Worm (Caenorhabditis elegans) whole organism, L2 larva: ENCODE results near the gene pek-1.
A peak's percentile ranks its signal among the peaks of the same experiment; 100 is the strongest.

Experiments used
- C34F6.9 ChIP-seq: fragments of 150-350 bp; optimal IDR thresholded peaks from 2 replicates; lab custom pipeline; 2014; ENCODE audit warnings: missing biosample characterization, missing genetic modification characterization
- F13H6.1 ChIP-seq: sonication (generic microtip); optimal IDR thresholded peaks from 2 replicates; lab custom pipeline; 2016; ENCODE audit warnings: missing genetic modification characterization, missing compliant biosample characterization
- R02D3.7 ChIP-seq: fragments of 150-350 bp; optimal IDR thresholded peaks from 2 replicates; lab custom pipeline; 2014; ENCODE audit warnings: missing biosample characterization, missing genetic modification characterization
- Y55F3AM.14 ChIP-seq: fragments of 200-800 bp; sonication (Bioruptor generic); optimal IDR thresholded peaks from 2 replicates; lab custom pipeline; 2018; ENCODE audit warnings: mild to moderate bottlenecking, missing genetic modification characterization, missing compliant biosample characterization
- ZK546.5 ChIP-seq: sonication (generic microtip); optimal IDR thresholded peaks from 2 replicates; lab custom pipeline; 2017; ENCODE audit warnings: missing biosample characterization, missing genetic modification characterization
- ama-1 ChIP-seq: fragments of 150-350 bp; optimal IDR thresholded peaks from 2 replicates; lab custom pipeline; 2018; ENCODE audit warnings: inconsistent platforms
- blmp-1 ChIP-seq: sonication (generic microtip); optimal IDR thresholded peaks from 2 replicates; lab custom pipeline; 2017; ENCODE audit warnings: missing genetic modification characterization, mild to moderate bottlenecking, missing compliant biosample characterization, antibody characterized with exemption, moderate library complexity; ENCODE audit not compliant: insufficient read depth
- ceh-16 ChIP-seq: fragments of 150-350 bp; optimal IDR thresholded peaks from 2 replicates; lab custom pipeline; 2014; ENCODE audit warnings: missing biosample characterization, missing genetic modification characterization
- ceh-82 ChIP-seq: fragments of 150-350 bp; optimal IDR thresholded peaks from 2 replicates; lab custom pipeline; 2014; ENCODE audit warnings: missing biosample characterization, missing genetic modification characterization
- crh-2 ChIP-seq: sonication (generic microtip); optimal IDR thresholded peaks from 2 replicates; lab custom pipeline; 2017; ENCODE audit warnings: missing biosample characterization, missing genetic modification characterization
- fos-1 ChIP-seq: fragments of 150-350 bp; optimal IDR thresholded peaks from 2 replicates; lab custom pipeline; 2014; ENCODE audit warnings: missing biosample characterization, missing genetic modification characterization
- gmeb-1 ChIP-seq: fragments of 150-350 bp; optimal IDR thresholded peaks from 2 replicates; lab custom pipeline; 2014; ENCODE audit warnings: missing biosample characterization, missing genetic modification characterization
- lin-39 ChIP-seq: fragments of 150-350 bp; optimal IDR thresholded peaks from 2 replicates; lab custom pipeline; 2014; ENCODE audit warnings: missing biosample characterization, missing genetic modification reagents, missing genetic modification characterization
- lsy-2 ChIP-seq, 2 experiments: fragments of 150-350 bp in 1 of 2; sonication (generic microtip) in 1 of 2; optimal IDR thresholded peaks; 2 replicates each; lab custom pipeline; 2014 to 2017; ENCODE audit warnings: missing biosample characterization in 2 of 2, missing genetic modification characterization in 2 of 2
- mbf-1 ChIP-seq: sonication (generic microtip); optimal IDR thresholded peaks from 2 replicates; lab custom pipeline; 2017; ENCODE audit warnings: missing biosample characterization, missing genetic modification characterization
- nhr-10 ChIP-seq: sonication (generic microtip); optimal IDR thresholded peaks from 2 replicates; lab custom pipeline; 2017; ENCODE audit warnings: missing biosample characterization, missing genetic modification characterization
- nhr-129 ChIP-seq: fragments of 150-350 bp; optimal IDR thresholded peaks from 2 replicates; lab custom pipeline; 2014; ENCODE audit warnings: missing biosample characterization, missing genetic modification characterization
- nhr-21 ChIP-seq: fragments of 150-350 bp; optimal IDR thresholded peaks from 2 replicates; lab custom pipeline; 2014; ENCODE audit warnings: missing biosample characterization, missing genetic modification characterization
- nhr-23 ChIP-seq: fragments of 150-350 bp; optimal IDR thresholded peaks from 2 replicates; lab custom pipeline; 2014; ENCODE audit warnings: missing biosample characterization, missing genetic modification reagents, missing genetic modification characterization
- nhr-237 ChIP-seq: fragments of 150-350 bp; optimal IDR thresholded peaks from 2 replicates; lab custom pipeline; 2014; ENCODE audit warnings: missing biosample characterization, missing genetic modification characterization
- nhr-25 ChIP-seq: fragments of 150-350 bp; sonication (generic microtip); optimal IDR thresholded peaks from 3 replicates; lab custom pipeline; 2014; ENCODE audit warnings: missing biosample characterization, missing genetic modification characterization
- nhr-77 ChIP-seq: fragments of 150-350 bp; optimal IDR thresholded peaks from 2 replicates; lab custom pipeline; 2014; ENCODE audit warnings: missing biosample characterization, missing genetic modification characterization
- peb-1 ChIP-seq: fragments of 150-350 bp; optimal IDR thresholded peaks from 2 replicates; lab custom pipeline; 2014; ENCODE audit warnings: missing biosample characterization, missing genetic modification characterization
- sem-4 ChIP-seq: fragments of 150-350 bp; optimal IDR thresholded peaks from 2 replicates; lab custom pipeline; 2014; ENCODE audit warnings: missing biosample characterization, missing genetic modification reagents, missing genetic modification characterization
- skn-1 ChIP-seq: sonication (generic microtip); optimal IDR thresholded peaks from 2 replicates; lab custom pipeline; 2017; ENCODE audit warnings: missing biosample characterization, missing genetic modification characterization
- sma-3 ChIP-seq: sonication (generic microtip); optimal IDR thresholded peaks from 2 replicates; lab custom pipeline; 2016; ENCODE audit warnings: missing genetic modification reagents, missing genetic modification characterization, missing compliant biosample characterization
- sma-9 ChIP-seq, 2 experiments: fragments of 150-350 bp in 1 of 2; sonication (generic microtip) in 1 of 2; optimal IDR thresholded peaks; 2 replicates each; lab custom pipeline; 2014 to 2016; ENCODE audit warnings: missing genetic modification characterization in 2 of 2, mild to moderate bottlenecking in 1 of 2, missing biosample characterization in 1 of 2, missing compliant biosample characterization in 1 of 2, missing genetic modification reagents in 1 of 2, moderate library complexity in 1 of 2
- snpc-4 ChIP-seq: fragments of 150-350 bp; optimal IDR thresholded peaks from 2 replicates; lab custom pipeline; 2014; ENCODE audit warnings: missing biosample characterization, missing genetic modification characterization
- zag-1 ChIP-seq: fragments of 150-350 bp; optimal IDR thresholded peaks from 2 replicates; lab custom pipeline; 2014; ENCODE audit warnings: missing biosample characterization, missing genetic modification characterization
- ztf-11 ChIP-seq: sonication (generic microtip); optimal IDR thresholded peaks from 2 replicates; lab custom pipeline; 2017; ENCODE audit warnings: missing biosample characterization, missing genetic modification characterization
- ztf-4 ChIP-seq: fragments of 150-350 bp; optimal IDR thresholded peaks from 2 replicates; lab custom pipeline; 2014; ENCODE audit warnings: missing biosample characterization, missing genetic modification characterization

Gene pek-1

DNA sequence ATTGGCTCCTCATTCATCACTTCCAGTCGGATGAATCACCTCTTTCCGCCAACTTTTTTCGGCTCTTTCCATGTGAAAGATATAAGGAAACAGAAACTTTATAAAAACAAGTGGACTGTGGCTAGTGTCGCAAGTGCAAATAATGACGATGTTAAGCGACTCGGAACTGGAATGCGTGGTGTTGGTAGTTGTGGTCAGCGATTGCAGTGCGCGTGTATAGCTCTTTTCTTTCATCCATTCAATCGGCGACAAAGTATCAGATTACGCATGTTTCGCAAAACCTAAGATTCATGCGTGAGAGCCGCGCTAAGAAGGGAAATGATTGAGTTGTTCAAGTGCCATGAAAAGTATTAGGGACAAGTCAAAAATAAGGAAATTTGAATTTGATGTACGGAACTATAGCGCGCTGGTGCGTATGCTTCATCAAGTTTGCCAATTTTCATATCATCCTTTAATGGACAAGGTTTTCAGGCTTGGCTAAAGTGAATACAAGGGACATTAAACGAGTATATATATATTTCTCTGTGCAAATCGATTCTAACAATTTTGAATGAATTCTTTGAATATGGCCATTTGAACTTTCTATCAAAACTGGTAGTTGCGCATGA lies 26.9 kb downstream of the pek-1 start:
- TF ChIP-seq ceh-82 (tag; lab: Kevin White, UChicago) (no peak), sma-3 (no peak), zag-1 (tag; lab: Kevin White, UChicago) (no peak), Y55F3AM.14 (GFP tag; lab: Kevin White, UChicago) (no peak), ama-1 (no peak), nhr-23 (tag; lab: Kevin White, UChicago) (no peak), nhr-10 (tag; lab: Kevin White, UChicago) (no peak), nhr-237 (tag; lab: Kevin White, UChicago) (no peak), nhr-25 (tag; lab: Kevin White, UChicago) (no peak), nhr-129 (no peak), gmeb-1 (tag; lab: Kevin White, UChicago) (no peak), sem-4 (no peak), ztf-11 (tag; lab: Kevin White, UChicago) (no peak), ZK546.5 (no peak), fos-1 (no peak), lsy-2 (tag; optimal IDR thresholded peaks at IDR 0.05; lab: Kevin White, UChicago) (no peak), lin-39 (no peak), blmp-1 (tag; lab: Kevin White, UChicago) (no peak), ztf-4 (tag; lab: Kevin White, UChicago) (no peak), peb-1 (tag; lab: Kevin White, UChicago) (no peak)

- TF ChIP-seq ZK546.5 (no peak), crh-2 (tag; lab: Kevin White, UChicago) (no peak), nhr-77 (tag; lab: Kevin White, UChicago) (no peak), sma-9 (GFP tag; optimal IDR thresholded peaks at IDR 0.05; lab: Kevin White, UChicago) (peak; percentile 6), sma-9 (tag; optimal IDR thresholded peaks at IDR 0.05; lab: Kevin White, UChicago) (no peak)
Measured at ce11 chrX:11386903-11387302, 27.8 kb downstream of the pek-1 start.

ce11 chrX:11385916-11386315 lies 28.8 kb downstream of the pek-1 start:
- peak; percentile 39 for TF ChIP-seq nhr-25 (tag; lab: Kevin White, UChicago)
- no peak for TF ChIP-seq ztf-4 (tag; lab: Kevin White, UChicago)

DNA sequence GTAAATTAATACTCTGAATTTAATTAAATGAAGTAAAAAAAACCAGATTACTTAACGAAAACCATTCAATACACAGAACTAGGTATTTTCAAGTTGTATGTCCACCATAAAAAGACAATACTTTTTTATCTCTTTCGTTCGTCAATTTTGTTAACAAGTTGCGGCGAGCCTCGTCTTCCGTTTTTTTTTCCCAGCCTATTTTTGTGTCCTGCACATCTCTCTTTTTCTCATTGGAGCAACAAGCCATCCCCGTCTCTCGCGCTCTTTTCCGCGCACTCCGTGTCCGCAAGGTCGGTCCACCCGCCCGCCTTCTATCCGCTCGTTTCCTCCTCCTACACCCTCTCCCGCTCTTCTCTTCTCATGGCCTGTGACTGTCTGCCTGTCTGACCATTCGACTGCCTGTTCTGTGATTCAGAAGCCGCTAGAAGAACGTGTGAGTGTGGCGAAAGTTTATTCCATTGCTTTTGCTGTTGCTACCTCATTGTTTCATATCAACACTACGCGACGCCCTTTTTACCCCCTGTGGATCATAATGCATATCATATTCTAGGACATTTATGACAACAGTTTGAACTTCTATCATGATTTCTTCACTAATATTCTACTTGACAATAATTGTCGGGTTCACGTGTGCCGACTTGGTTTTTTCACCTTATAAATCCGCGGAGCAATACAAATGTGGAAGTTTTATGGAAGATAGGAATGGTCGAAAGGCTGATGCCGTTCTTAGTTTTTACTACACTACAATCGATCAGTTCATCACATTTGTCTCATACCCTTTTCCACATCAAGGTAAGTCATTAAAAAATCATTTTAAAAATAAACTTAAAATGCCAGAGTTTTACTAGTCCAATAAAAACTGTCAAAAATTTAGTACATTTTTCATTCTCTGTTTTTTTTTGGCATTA lies 29.9 kb downstream of the pek-1 start, which contains the start of the genes F08B12.11 and prmn-1:
Gene F08B12.11 (plus strand): TSS at position 521 of the 908 bp plus-strand sequence.
Gene prmn-1 (plus strand): TSS at position 551 of the 908 bp plus-strand sequence.
- no peak for TF ChIP-seq lsy-2 (tag; optimal IDR thresholded peaks at IDR 0.05; lab: Kevin White, UChicago)
- no peak for TF ChIP-seq ceh-16
- no peak for TF ChIP-seq snpc-4
- TF ChIP-seq ama-1 = no peak
- TF ChIP-seq nhr-25 (tag; lab: Kevin White, UChicago) = no peak

- TF ChIP-seq ceh-16 = no peak
- no peak for TF ChIP-seq ztf-11 (tag; lab: Kevin White, UChicago)
- TF ChIP-seq zag-1 (tag; lab: Kevin White, UChicago) = no peak
- TF ChIP-seq fos-1 = no peak
- TF ChIP-seq sma-9 (GFP tag; optimal IDR thresholded peaks at IDR 0.05; lab: Kevin White, UChicago) = peak; percentile 2
- no peak for TF ChIP-seq sma-9 (tag; optimal IDR thresholded peaks at IDR 0.05; lab: Kevin White, UChicago)
- no peak for TF ChIP-seq F13H6.1 (tag; lab: Kevin White, UChicago)
- TF ChIP-seq nhr-129 = no peak
- peak; percentile 39 for TF ChIP-seq C34F6.9 (tag; lab: Kevin White, UChicago)
- TF ChIP-seq R02D3.7 (tag; lab: Kevin White, UChicago) = no peak
- no peak for TF ChIP-seq skn-1 (tag; lab: Kevin White, UChicago)
- no peak for TF ChIP-seq snpc-4
- no peak for TF ChIP-seq lsy-2 (tag; optimal IDR thresholded peaks at IDR 0.05; lab: Kevin White, UChicago)
- no peak for TF ChIP-seq nhr-237 (tag; lab: Kevin White, UChicago)
- no peak for TF ChIP-seq mbf-1 (tag; lab: Kevin White, UChicago)
- TF ChIP-seq gmeb-1 (tag; lab: Kevin White, UChicago) = no peak
- TF ChIP-seq nhr-21 (tag; lab: Kevin White, UChicago) = no peak
- TF ChIP-seq crh-2 (tag; lab: Kevin White, UChicago) = no peak
Measured at ce11 chrX:11383359-11383758, 31.3 kb downstream of the pek-1 start.
